Worm (Caenorhabditis elegans) whole organism, L4 larva: ENCODE measurements around the gene F02D8.9.
A peak's percentile ranks its signal among the peaks of the same experiment; 100 is the strongest.

Source experiments
- D1046.2 ChIP-seq: fragments of 200-800 bp; sonication (Bioruptor generic); IDR thresholded peaks from 2 replicates; pipeline ENCODE4 v1.3.6; 2022; ENCODE audit warnings: missing genetic modification characterization, missing compliant biosample characterization
- F10B5.3 ChIP-seq: sonication (generic microtip); optimal IDR thresholded peaks from 2 replicates; lab custom pipeline; 2016; ENCODE audit warnings: mild to moderate bottlenecking, missing genetic modification characterization, missing compliant biosample characterization
- F49E8.2 ChIP-seq: sonication (generic microtip); optimal IDR thresholded peaks from 2 replicates; lab custom pipeline; 2016; ENCODE audit warnings: missing compliant biosample characterization, mild to moderate bottlenecking, missing genetic modification characterization, borderline replicate concordance
- R02D3.7 ChIP-seq: fragments of 150-350 bp; sonication (generic microtip); optimal IDR thresholded peaks from 3 replicates; lab custom pipeline; 2014; ENCODE audit warnings: missing biosample characterization, missing genetic modification characterization
- T20F7.1 ChIP-seq: fragments of 200-800 bp; sonication (Bioruptor generic); optimal IDR thresholded peaks from 2 replicates; lab custom pipeline; 2018; ENCODE audit warnings: mild to moderate bottlenecking, missing genetic modification characterization, missing compliant biosample characterization
- T26A8.4 ChIP-seq: fragments of 200-800 bp; sonication (Bioruptor generic); IDR thresholded peaks from 2 replicates; pipeline ENCODE4 v1.3.6; 2022; ENCODE audit warnings: missing genetic modification characterization, missing compliant biosample characterization
- ZK546.5 ChIP-seq, 2 experiments: sonication (generic microtip); optimal IDR thresholded peaks; 2 replicates each; lab custom pipeline; 2017; ENCODE audit warnings: missing biosample characterization in 2 of 2, missing genetic modification characterization in 2 of 2
- aha-1 ChIP-seq: fragments of 150-350 bp; peaks from one replicate; lab custom pipeline; 2014; ENCODE audit warnings: missing biosample characterization, missing genetic modification characterization
- aly-2 ChIP-seq: sonication (generic microtip); optimal IDR thresholded peaks from 2 replicates; lab custom pipeline; 2018; ENCODE audit warnings: missing biosample characterization, missing genetic modification characterization
- ama-1 ChIP-seq: fragments of 150-350 bp; optimal IDR thresholded peaks from 2 replicates; lab custom pipeline; 2014; ENCODE audit warnings: inconsistent platforms, mixed read lengths
- arid-1 ChIP-seq: fragments of 200-800 bp; sonication (Bioruptor generic); conservative IDR thresholded peaks from 2 replicates; pipeline ENCODE4 v1.3.6; 2022; ENCODE audit warnings: missing genetic modification reagents, missing genetic modification characterization, missing compliant biosample characterization
- ceh-20 ChIP-seq: fragments of 200-800 bp; sonication (Bioruptor generic); IDR thresholded peaks from 2 replicates; pipeline ENCODE4 v1.3.6; 2022; ENCODE audit warnings: missing genetic modification reagents, missing genetic modification characterization, missing compliant biosample characterization
- ceh-32 ChIP-seq: sonication (generic microtip); optimal IDR thresholded peaks from 2 replicates; lab custom pipeline; 2016; ENCODE audit warnings: mild to moderate bottlenecking, missing genetic modification characterization, missing compliant biosample characterization; ENCODE audit not compliant: poor library complexity
- ceh-44 ChIP-seq: fragments of 200-800 bp; sonication (Bioruptor generic); IDR thresholded peaks from 2 replicates; pipeline ENCODE4 v1.3.6; 2022; ENCODE audit warnings: missing genetic modification reagents, missing genetic modification characterization, missing compliant biosample characterization
- ceh-82 ChIP-seq: sonication (generic microtip); optimal IDR thresholded peaks from 2 replicates; lab custom pipeline; 2017; ENCODE audit warnings: missing biosample characterization, missing genetic modification characterization
- ctbp-1 ChIP-seq: fragments of 200-800 bp; sonication (Bioruptor generic); IDR thresholded peaks from 2 replicates; pipeline ENCODE4 v1.3.6; 2022; ENCODE audit warnings: missing genetic modification reagents, missing genetic modification characterization, missing compliant biosample characterization
- daf-12 ChIP-seq: fragments of 150-350 bp; optimal IDR thresholded peaks from 2 replicates; lab custom pipeline; 2014; ENCODE audit warnings: missing biosample characterization, missing genetic modification reagents, missing genetic modification characterization
- daf-16 ChIP-seq, 3 experiments: sonication (generic microtip); optimal IDR thresholded peaks; 2 replicates each; lab custom pipeline; 2016 to 2017; ENCODE audit warnings: missing genetic modification characterization in 3 of 3, missing genetic modification reagents in 3 of 3, mild to moderate bottlenecking in 2 of 3, missing compliant biosample characterization in 2 of 3, missing biosample characterization in 1 of 3, moderate library complexity in 1 of 3
- dmd-8 ChIP-seq: fragments of 200-800 bp; sonication (Bioruptor generic); IDR thresholded peaks from 2 replicates; pipeline ENCODE4 v1.3.6; 2022; ENCODE audit warnings: missing genetic modification characterization, missing compliant biosample characterization
- dmd-9 ChIP-seq: fragments of 200-800 bp; sonication (Bioruptor generic); IDR thresholded peaks from 2 replicates; pipeline ENCODE4 v1.3.6; 2022; ENCODE audit warnings: missing genetic modification reagents, missing genetic modification characterization, missing compliant biosample characterization
- dpl-1 ChIP-seq: fragments of 150-350 bp; optimal IDR thresholded peaks from 2 replicates; lab custom pipeline; 2014; ENCODE audit warnings: missing biosample characterization, missing genetic modification reagents, missing genetic modification characterization
- dve-1 ChIP-seq: sonication (generic microtip); optimal IDR thresholded peaks from 2 replicates; lab custom pipeline; 2017; ENCODE audit warnings: antibody characterized with exemption, mild to moderate bottlenecking, missing genetic modification characterization, missing compliant biosample characterization; ENCODE audit not compliant: insufficient read depth
- egl-27 ChIP-seq: sonication (generic microtip); optimal IDR thresholded peaks from 3 replicates; lab custom pipeline; 2017; ENCODE audit warnings: missing biosample characterization, missing genetic modification reagents, missing genetic modification characterization
- egl-43 ChIP-seq: fragments of 200-800 bp; sonication (Bioruptor generic); IDR thresholded peaks from 2 replicates; pipeline ENCODE4 v1.3.6; 2022; ENCODE audit warnings: missing genetic modification reagents, missing genetic modification characterization, missing compliant biosample characterization
- hif-1 ChIP-seq, 2 experiments: sonication (generic microtip); optimal IDR thresholded peaks; 2 replicates each; lab custom pipeline; 2016 to 2017; ENCODE audit warnings: missing compliant biosample characterization in 2 of 2, missing genetic modification characterization in 2 of 2, missing genetic modification reagents in 2 of 2, missing genotype in 2 of 2, mild to moderate bottlenecking in 1 of 2
- hlh-30 ChIP-seq: sonication (generic microtip); optimal IDR thresholded peaks from 2 replicates; lab custom pipeline; 2017; ENCODE audit warnings: antibody characterized with exemption, mild to moderate bottlenecking, missing genetic modification characterization, missing compliant biosample characterization; ENCODE audit not compliant: insufficient read depth
- lim-7 ChIP-seq: fragments of 200-800 bp; sonication (Bioruptor generic); IDR thresholded peaks from 2 replicates; pipeline ENCODE4 v1.3.6; 2022; ENCODE audit warnings: missing genetic modification characterization, missing compliant biosample characterization
- lin-29 ChIP-seq: fragments of 200-800 bp; sonication (Bioruptor generic); IDR thresholded peaks from 2 replicates; pipeline ENCODE4 v1.3.6; 2022; ENCODE audit warnings: missing genetic modification reagents, missing genetic modification characterization, missing compliant biosample characterization
- lin-39 ChIP-seq: fragments of 150-350 bp; optimal IDR thresholded peaks from 2 replicates; lab custom pipeline; 2014; ENCODE audit warnings: missing biosample characterization, missing genetic modification reagents, missing genetic modification characterization
- lsy-2 ChIP-seq, 2 experiments: fragments of 150-350 bp in 1 of 2; sonication (generic microtip) in 1 of 2; optimal IDR thresholded peaks; 2 replicates each; lab custom pipeline; 2014 to 2017; ENCODE audit warnings: missing biosample characterization in 2 of 2, missing genetic modification characterization in 2 of 2
- mdl-1 ChIP-seq, 2 experiments: fragments of 150-350 bp in 1 of 2; sonication (generic microtip) in 1 of 2; optimal IDR thresholded peaks; 2 replicates each; lab custom pipeline; 2014 to 2017; ENCODE audit warnings: missing biosample characterization in 2 of 2, missing genetic modification characterization in 2 of 2
- mxl-2 ChIP-seq: fragments of 200-800 bp; sonication (Bioruptor generic); conservative IDR thresholded peaks from 2 replicates; pipeline ENCODE4 v1.3.6; 2022; ENCODE audit warnings: missing genetic modification reagents, missing genetic modification characterization, missing compliant biosample characterization
- mxl-3 ChIP-seq: fragments of 200-800 bp; sonication (Bioruptor generic); optimal IDR thresholded peaks from 2 replicates; lab custom pipeline; 2018; ENCODE audit warnings: mild to moderate bottlenecking, missing genetic modification characterization, missing compliant biosample characterization
- nhr-28 ChIP-seq: fragments of 150-350 bp; optimal IDR thresholded peaks from 2 replicates; lab custom pipeline; 2014; ENCODE audit warnings: missing biosample characterization, missing genetic modification characterization
- nhr-41 ChIP-seq: fragments of 200-800 bp; sonication (Bioruptor generic); IDR thresholded peaks from 2 replicates; pipeline ENCODE4 v1.3.6; 2022; ENCODE audit warnings: missing genetic modification reagents, missing genetic modification characterization, missing compliant biosample characterization
- nhr-42 ChIP-seq: fragments of 200-800 bp; sonication (Bioruptor generic); IDR thresholded peaks from 2 replicates; pipeline ENCODE4 v1.3.6; 2022; ENCODE audit warnings: missing genetic modification characterization, missing compliant biosample characterization
- nhr-48 ChIP-seq: sonication (generic microtip); optimal IDR thresholded peaks from 2 replicates; lab custom pipeline; 2016; ENCODE audit warnings: mild to moderate bottlenecking, missing genetic modification characterization, missing compliant biosample characterization
- pha-4 ChIP-seq, 2 experiments: fragments of 150-350 bp in 1 of 2; fragments of 200-800 bp in 1 of 2; sonication (Bioruptor generic) in 1 of 2; IDR thresholded peaks in 1 of 2; optimal IDR thresholded peaks in 1 of 2; 2 replicates each; pipeline versions ENCODE4 v1.3.6 to Lab custom; 2014 to 2022; ENCODE audit warnings: missing genetic modification characterization in 2 of 2, missing genetic modification reagents in 2 of 2, missing biosample characterization in 1 of 2, missing compliant biosample characterization in 1 of 2
- pqm-1 ChIP-seq: sonication (generic microtip); optimal IDR thresholded peaks from 2 replicates; lab custom pipeline; 2017; ENCODE audit warnings: missing biosample characterization, missing genetic modification characterization
- saeg-2 ChIP-seq: fragments of 200-800 bp; sonication (Bioruptor generic); IDR thresholded peaks from 2 replicates; pipeline ENCODE4 v1.3.6; 2022; ENCODE audit warnings: missing genetic modification reagents, missing genetic modification characterization, missing compliant biosample characterization
- set-16 ChIP-seq: fragments of 200-800 bp; sonication (Bioruptor generic); IDR thresholded peaks from 2 replicates; pipeline ENCODE4 v1.3.6; 2022; ENCODE audit warnings: missing genetic modification reagents, missing genetic modification characterization, missing compliant biosample characterization
- skn-1 ChIP-seq: fragments of 150-350 bp; optimal IDR thresholded peaks from 2 replicates; lab custom pipeline; 2014; ENCODE audit warnings: missing biosample characterization, missing genetic modification characterization
- tag-97 ChIP-seq: fragments of 200-800 bp; sonication (Bioruptor generic); IDR thresholded peaks from 2 replicates; pipeline ENCODE4 v1.3.6; 2022; ENCODE audit warnings: missing genetic modification characterization, missing compliant biosample characterization
- unc-39 ChIP-seq: sonication (generic microtip); optimal IDR thresholded peaks from 2 replicates; lab custom pipeline; 2017; ENCODE audit warnings: missing biosample characterization, missing genetic modification characterization
- unc-62 ChIP-seq, 3 experiments: fragments of 150-350 bp in 1 of 3; sonication (generic microtip); optimal IDR thresholded peaks in 2 of 3; peaks in 1 of 3; 1 replicate in 1 of 3; 2 replicates in 2 of 3; lab custom pipeline; 2014 to 2017; ENCODE audit warnings: missing biosample characterization in 3 of 3, missing genetic modification characterization in 3 of 3, missing genetic modification reagents in 3 of 3, missing genotype in 1 of 3
- zfp-2 ChIP-seq: sonication (generic microtip); optimal IDR thresholded peaks from 2 replicates; lab custom pipeline; 2016; ENCODE audit warnings: mild to moderate bottlenecking, missing genetic modification characterization, missing compliant biosample characterization
- zip-2 ChIP-seq: fragments of 150-350 bp; optimal IDR thresholded peaks from 2 replicates; lab custom pipeline; 2014; ENCODE audit warnings: missing biosample characterization, missing genetic modification characterization

Gene F02D8.9

ce11 chrV:15001536-15001935, 46.0 kb upstream of the F02D8.9 start:
- TF ChIP-seq aly-2 (no peak), ama-1 (lab: Kevin White, UChicago) (no peak), unc-39 (tag; lab: Kevin White, UChicago) (no peak), aha-1 (tag; lab: Kevin White, UChicago) (peak; percentile 99), lin-29 (GFP tag; lab: Robert Waterston, UW) (no peak), zfp-2 (tag; lab: Kevin White, UChicago) (no peak), ctbp-1 (GFP tag; lab: Robert Waterston, UW) (no peak), lim-7 (no peak), dve-1 (tag; lab: Kevin White, UChicago) (no peak), ceh-44 (no peak), dpl-1 (GFP tag; lab: Kevin White, UChicago) (no peak), pha-4 (GFP tag; IDR thresholded peaks at IDR 0.05; lab: Robert Waterston, UW) (no peak), pha-4 (tag; optimal IDR thresholded peaks at IDR 0.05; lab: Kevin White, UChicago) (no peak), set-16 (GFP tag; lab: Robert Waterston, UW) (peak; percentile 90), mdl-1 (tag; optimal IDR thresholded peaks at IDR 0.05; lab: Kevin White, UChicago) (no peak), dmd-9 (no peak)

- TF ChIP-seq egl-27 (tag; lab: Kevin White, UChicago) (no peak), arid-1 (no peak), nhr-48 (tag; lab: Kevin White, UChicago) (no peak), zip-2 (tag; lab: Kevin White, UChicago) (no peak), dpl-1 (GFP tag; lab: Kevin White, UChicago) (no peak), ceh-20 (GFP tag; lab: Robert Waterston, UW) (no peak), aha-1 (tag; lab: Kevin White, UChicago) (peak; percentile 90), R02D3.7 (tag; lab: Kevin White, UChicago) (no peak), unc-62 (GFP tag; optimal IDR thresholded peaks at IDR 0.05 in 1 of 2; lab: Kevin White, UChicago) (peak in 1 of 2 experiments; percentile 81), unc-62 (tag; optimal IDR thresholded peaks at IDR 0.05; lab: Kevin White, UChicago) (no peak), dve-1 (tag; lab: Kevin White, UChicago) (no peak), dmd-8 (GFP tag; lab: Robert Waterston, UW) (no peak), hlh-30 (no peak), F49E8.2 (peak; percentile 68), aly-2 (peak; percentile 17), lim-7 (no peak), egl-43 (GFP tag; lab: Robert Waterston, UW) (peak; percentile 49; the same call in 1 of the 2 replicates), lin-39 (no peak), mxl-3 (GFP tag; lab: Kevin White, UChicago) (no peak), D1046.2 (GFP tag; lab: Robert Waterston, UW) (no peak), hif-1 (tag; optimal IDR thresholded peaks at IDR 0.05; lab: Kevin White, UChicago) (no peak), T20F7.1 (GFP tag; lab: Kevin White, UChicago) (no peak), nhr-41 (no peak), saeg-2 (no peak), lsy-2 (tag; optimal IDR thresholded peaks at IDR 0.05; lab: Kevin White, UChicago) (no peak), T26A8.4 (GFP tag; lab: Robert Waterston, UW) (0 out of 2 replicates have a peak, but pooled peaks have one; percentile 19), ceh-82 (tag; lab: Kevin White, UChicago) (no peak), tag-97 (GFP tag; lab: Robert Waterston, UW) (no peak), F10B5.3 (no peak), daf-12 (tag; lab: Kevin White, UChicago) (no peak), ZK546.5 (tag; optimal IDR thresholded peaks at IDR 0.05; lab: Kevin White, UChicago) (no peak), ctbp-1 (GFP tag; lab: Robert Waterston, UW) (peak; percentile 65; the same call in 1 of the 2 replicates), pqm-1 (tag; lab: Kevin White, UChicago) (no peak), nhr-42 (GFP tag; lab: Robert Waterston, UW) (no peak), ceh-32 (tag; lab: Kevin White, UChicago) (no peak), mxl-2 (GFP tag; lab: Robert Waterston, UW) (no peak), nhr-28 (no peak), daf-16 (GFP tag; optimal IDR thresholded peaks at IDR 0.05; lab: Kevin White, UChicago) (peak in 1 of 2 experiments; percentile 21), daf-16 (tag; optimal IDR thresholded peaks at IDR 0.05; lab: Kevin White, UChicago) (no peak), skn-1 (tag; lab: Kevin White, UChicago) (no peak)
Observed at ce11 chrV:15000055-15000704, 44.6 kb upstream of the F02D8.9 start, which contains the start of gene rps-16. Gene rps-16, minus strand, starts transcription at chrV:15000541.
